Fruit fly (Drosophila melanogaster): Measurements from ENCODE around the gene CG15728.

The CG15728 gene

dm6 chrX:12581894-12582293 lies 42.2 kb upstream of the CG15728 start:
- no peak for TF ChIP-seq CG33017 (tag; optimal IDR thresholded peaks at IDR 0.05)

dm6 chrX:12582661-12582983 lies 41.5 kb upstream of the CG15728 start:
- TF ChIP-seq bab1 (GFP tag; optimal IDR thresholded peaks at IDR 0.05) = no peak
- no peak for TF ChIP-seq CG1620 (GFP tag; optimal IDR thresholded peaks at IDR 0.05)
- TF ChIP-seq Mnt (GFP tag; optimal IDR thresholded peaks at IDR 0.05) = no peak
- no peak for TF ChIP-seq ovo (GFP tag; optimal IDR thresholded peaks at IDR 0.05)
- no peak for TF ChIP-seq Crg-1 (GFP tag; optimal IDR thresholded peaks at IDR 0.05)
- no peak for TF ChIP-seq kay (GFP tag; ENCODE audit: borderline replicate concordance)
- TF ChIP-seq CG11617 (GFP tag; optimal IDR thresholded peaks at IDR 0.05) = no peak
- TF ChIP-seq CG12768 (GFP tag; optimal IDR thresholded peaks at IDR 0.05) = no peak
- no peak for TF ChIP-seq Clk (GFP tag; optimal IDR thresholded peaks at IDR 0.05)
- no peak for TF ChIP-seq cic (GFP tag; optimal IDR thresholded peaks at IDR 0.05)

- TF ChIP-seq kay (GFP tag; ENCODE audit: borderline replicate concordance) (no peak), tj (GFP tag; optimal IDR thresholded peaks at IDR 0.05) (peak; percentile 76), toe (GFP tag; optimal IDR thresholded peaks at IDR 0.05) (no peak), CG1620 (GFP tag; optimal IDR thresholded peaks at IDR 0.05) (peak; percentile 66), CG7101 (tag; optimal IDR thresholded peaks at IDR 0.05) (peak; percentile 75), bab1 (GFP tag; optimal IDR thresholded peaks at IDR 0.05) (peak; percentile 87), cnc (optimal IDR thresholded peaks at IDR 0.05) (no peak), pad (GFP tag; optimal IDR thresholded peaks at IDR 0.05) (peak; percentile 49), CG12768 (GFP tag; optimal IDR thresholded peaks at IDR 0.05) (peak; percentile 8), cic (GFP tag; optimal IDR thresholded peaks at IDR 0.05) (peak; percentile 89), CG11617 (GFP tag; optimal IDR thresholded peaks at IDR 0.05) (peak; percentile 54), Clk (GFP tag; optimal IDR thresholded peaks at IDR 0.05) (no peak), CG7045 (GFP tag; optimal IDR thresholded peaks at IDR 0.05) (no peak), ovo (GFP tag; optimal IDR thresholded peaks at IDR 0.05) (peak; percentile 55), Hr96 (GFP tag; optimal IDR thresholded peaks at IDR 0.05) (peak; percentile 4), CG33017 (tag; optimal IDR thresholded peaks at IDR 0.05) (no peak), CG14711 (tag; optimal IDR thresholded peaks at IDR 0.05) (peak; percentile 93), Mnt (GFP tag; optimal IDR thresholded peaks at IDR 0.05) (peak; percentile 98), Crg-1 (GFP tag; optimal IDR thresholded peaks at IDR 0.05) (peak; percentile 8), CG5204 (GFP tag; optimal IDR thresholded peaks at IDR 0.05) (no peak)
These were observed 40.9 kb upstream of the CG15728 start, which contains the start of gene Pits for dm6 chrX:12582984-12583869. Gene Pits (minus strand): TSS chrX:12583193.

- no peak for TF ChIP-seq bab1 (GFP tag; optimal IDR thresholded peaks at IDR 0.05)
- TF ChIP-seq ovo (GFP tag; optimal IDR thresholded peaks at IDR 0.05) = no peak
- TF ChIP-seq CG14711 (tag; optimal IDR thresholded peaks at IDR 0.05) = no peak
- no peak for TF ChIP-seq kay (GFP tag; ENCODE audit: borderline replicate concordance)
- no peak for TF ChIP-seq tj (GFP tag; optimal IDR thresholded peaks at IDR 0.05)
- TF ChIP-seq Clk (GFP tag; optimal IDR thresholded peaks at IDR 0.05) = no peak
- no peak for TF ChIP-seq Hr96 (GFP tag; optimal IDR thresholded peaks at IDR 0.05)
- no peak for TF ChIP-seq Crg-1 (GFP tag; optimal IDR thresholded peaks at IDR 0.05)
These were observed 40.2 kb upstream of the CG15728 start for dm6 chrX:12583870-12584390.

dm6 chrX:12591223-12592120 lies 32.6 kb upstream of the CG15728 start:
- TF ChIP-seq CG7045 (GFP tag; optimal IDR thresholded peaks at IDR 0.05) (peak; percentile 45), CG33017 (tag; optimal IDR thresholded peaks at IDR 0.05) (peak; percentile 5), Crg-1 (GFP tag; optimal IDR thresholded peaks at IDR 0.05) (no peak), CG1620 (GFP tag; optimal IDR thresholded peaks at IDR 0.05) (peak; percentile 46), cic (GFP tag; optimal IDR thresholded peaks at IDR 0.05) (peak; percentile 22), kay (GFP tag; ENCODE audit: borderline replicate concordance) (no peak), CG11617 (GFP tag; optimal IDR thresholded peaks at IDR 0.05) (peak; percentile 84), CG14711 (tag; optimal IDR thresholded peaks at IDR 0.05) (peak; percentile 12), ovo (GFP tag; optimal IDR thresholded peaks at IDR 0.05) (peak; percentile 90), toe (GFP tag; optimal IDR thresholded peaks at IDR 0.05) (peak; percentile 54), Hr96 (GFP tag; optimal IDR thresholded peaks at IDR 0.05) (no peak), tj (GFP tag; optimal IDR thresholded peaks at IDR 0.05) (peak; percentile 60), CG12768 (GFP tag; optimal IDR thresholded peaks at IDR 0.05) (peak; percentile 66), cnc (optimal IDR thresholded peaks at IDR 0.05) (no peak), bab1 (GFP tag; optimal IDR thresholded peaks at IDR 0.05) (peak; percentile 54), Mnt (GFP tag; optimal IDR thresholded peaks at IDR 0.05) (peak; percentile 74), CG5204 (GFP tag; optimal IDR thresholded peaks at IDR 0.05) (peak; percentile 56), Clk (GFP tag; optimal IDR thresholded peaks at IDR 0.05) (peak; percentile 32), pad (GFP tag; optimal IDR thresholded peaks at IDR 0.05) (peak; percentile 86), CG7101 (tag; optimal IDR thresholded peaks at IDR 0.05) (peak; percentile 19)

dm6 chrX:12592121-12592466 lies 32.0 kb upstream of the CG15728 start, which contains the start of gene LIMK1:
Gene LIMK1 (minus strand): TSS chrX:12592193.
- TF ChIP-seq cic (GFP tag; optimal IDR thresholded peaks at IDR 0.05) (no peak), bab1 (GFP tag; optimal IDR thresholded peaks at IDR 0.05) (peak; percentile 32), CG33017 (tag; optimal IDR thresholded peaks at IDR 0.05) (no peak), CG14711 (tag; optimal IDR thresholded peaks at IDR 0.05) (peak; percentile 54)

All from whole organism, adult.